Worm (Caenorhabditis elegans) whole organism, L4 larva: ENCODE measurements around the gene srbc-83.

Experiments
- Y105C5A.15 ChIP-seq: fragments of 200-800 bp; sonication (Bioruptor generic); IDR thresholded peaks from 2 replicates; pipeline ENCODE4 v1.3.6; 2022; ENCODE audit warnings: missing genetic modification characterization, missing compliant biosample characterization
- ceh-82 ChIP-seq: sonication (generic microtip); optimal IDR thresholded peaks from 2 replicates; lab custom pipeline; 2017; ENCODE audit warnings: missing biosample characterization, missing genetic modification characterization
- hmg-1.1 ChIP-seq: fragments of 200-800 bp; sonication (Bioruptor generic); IDR thresholded peaks from 2 replicates; pipeline ENCODE4 v1.3.6; 2022; ENCODE audit warnings: missing genetic modification reagents, missing genetic modification characterization, missing compliant biosample characterization
- lin-39 ChIP-seq: fragments of 150-350 bp; optimal IDR thresholded peaks from 2 replicates; lab custom pipeline; 2014; ENCODE audit warnings: missing biosample characterization, missing genetic modification reagents, missing genetic modification characterization
- lir-3 ChIP-seq: sonication (generic microtip); optimal IDR thresholded peaks from 2 replicates; lab custom pipeline; 2016; ENCODE audit warnings: mild to moderate bottlenecking, missing genetic modification characterization, missing compliant biosample characterization
- lsy-2 ChIP-seq, 2 experiments: fragments of 150-350 bp in 1 of 2; sonication (generic microtip) in 1 of 2; optimal IDR thresholded peaks; 2 replicates each; lab custom pipeline; 2014 to 2017; ENCODE audit warnings: missing biosample characterization in 2 of 2, missing genetic modification characterization in 2 of 2
- nhr-102 ChIP-seq: sonication (generic microtip); optimal IDR thresholded peaks from 2 replicates; lab custom pipeline; 2016; ENCODE audit warnings: mild to moderate bottlenecking, missing genetic modification characterization, moderate library complexity, missing compliant biosample characterization
- nhr-11 ChIP-seq: fragments of 150-350 bp; optimal IDR thresholded peaks from 2 replicates; lab custom pipeline; 2014; ENCODE audit warnings: missing biosample characterization, missing genetic modification characterization
- nhr-111 ChIP-seq: fragments of 200-800 bp; sonication (Bioruptor generic); optimal IDR thresholded peaks from 2 replicates; lab custom pipeline; 2018; ENCODE audit warnings: mild to moderate bottlenecking, missing genetic modification characterization, missing compliant biosample characterization
- nhr-237 ChIP-seq: sonication (generic microtip); optimal IDR thresholded peaks from 2 replicates; lab custom pipeline; 2017; ENCODE audit warnings: missing biosample characterization, missing genetic modification characterization
- nhr-42 ChIP-seq: fragments of 200-800 bp; sonication (Bioruptor generic); IDR thresholded peaks from 2 replicates; pipeline ENCODE4 v1.3.6; 2022; ENCODE audit warnings: missing genetic modification characterization, missing compliant biosample characterization
- spr-1 ChIP-seq: sonication (generic microtip); optimal IDR thresholded peaks from 2 replicates; lab custom pipeline; 2016; ENCODE audit warnings: mild to moderate bottlenecking, missing genetic modification characterization, missing compliant biosample characterization

DNA sequence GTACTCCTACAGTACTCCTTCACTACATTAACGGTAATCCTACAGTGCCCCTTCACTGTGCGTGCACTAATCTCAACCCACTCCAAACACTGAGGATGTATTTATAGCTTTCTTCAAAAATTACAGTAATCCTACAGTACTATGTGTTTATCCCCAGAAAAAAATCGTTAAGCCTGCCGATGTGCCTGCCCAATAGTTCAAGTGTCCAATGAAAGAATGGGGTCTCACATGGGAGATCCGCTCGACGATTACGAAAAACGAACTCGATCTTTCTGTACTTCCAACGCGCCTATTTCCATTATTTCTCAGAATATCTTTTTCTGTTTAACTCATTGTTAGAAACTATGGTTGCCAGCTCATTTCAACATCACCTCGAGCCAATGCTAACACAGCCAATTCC, 39.0 kb upstream of the srbc-83 start, which contains the start of gene nhr-218:
- TF ChIP-seq ceh-82 (no peak), nhr-11 (no peak), nhr-111 (GFP tag; lab: Kevin White, UChicago) (no peak), spr-1 (tag; lab: Kevin White, UChicago) (no peak), nhr-237 (no peak), nhr-42 (GFP tag; lab: Robert Waterston, UW) (no peak), lin-39 (tag; lab: Kevin White, UChicago) (no peak), hmg-1.1 (GFP tag; lab: Robert Waterston, UW) (no peak), Y105C5A.15 (no peak), lsy-2 (tag; optimal IDR thresholded peaks at IDR 0.05; lab: Kevin White, UChicago) (no peak), nhr-102 (tag; lab: Kevin White, UChicago) (no peak), lir-3 (no peak)
